Worm (Caenorhabditis elegans) whole organism, young adult: ENCODE data around the gene nekl-4.

Experiments used
- B0035.1 ChIP-seq: sonication (generic microtip); optimal IDR thresholded peaks from 2 replicates; lab custom pipeline; 2016; ENCODE audit warnings: missing genetic modification characterization, mild to moderate bottlenecking, missing compliant biosample characterization, missing genotype, missing genetic modification reagents
- B0336.3 ChIP-seq: fragments of 200-800 bp; sonication (Bioruptor generic); IDR thresholded peaks from 2 replicates; pipeline ENCODE4 v1.3.6; 2022; ENCODE audit warnings: missing genetic modification characterization, missing compliant biosample characterization
- C17E4.6 ChIP-seq: fragments of 200-800 bp; sonication (Bioruptor generic); IDR thresholded peaks from 2 replicates; pipeline ENCODE4 v1.3.6; 2022; ENCODE audit warnings: missing genetic modification reagents, missing genetic modification characterization, missing compliant biosample characterization
- F10E7.11 ChIP-seq: sonication (generic microtip); optimal IDR thresholded peaks from 2 replicates; lab custom pipeline; 2017; ENCODE audit warnings: mild to moderate bottlenecking, missing genetic modification characterization, moderate library complexity, missing compliant biosample characterization
- F33H1.4 ChIP-seq: fragments of 200-800 bp; sonication (Bioruptor generic); IDR thresholded peaks from 2 replicates; pipeline ENCODE4 v1.3.6; 2022; ENCODE audit warnings: missing genetic modification reagents, missing genetic modification characterization, missing compliant biosample characterization
- F39B2.1 ChIP-seq: fragments of 200-800 bp; sonication (Bioruptor generic); IDR thresholded peaks from 2 replicates; pipeline ENCODE4 v1.3.6; 2022; ENCODE audit warnings: missing genetic modification reagents, missing genetic modification characterization, missing compliant biosample characterization
- F57C9.4 ChIP-seq: sonication (generic microtip); optimal IDR thresholded peaks from 2 replicates; lab custom pipeline; 2017; ENCODE audit warnings: mild to moderate bottlenecking, missing genetic modification characterization, missing compliant biosample characterization
- K11D2.4 ChIP-seq: fragments of 200-800 bp; sonication (Bioruptor generic); IDR thresholded peaks from 2 replicates; pipeline ENCODE4 v1.3.6; 2022; ENCODE audit warnings: missing genetic modification reagents, missing genetic modification characterization, missing compliant biosample characterization
- K12H6.12 ChIP-seq: fragments of 200-800 bp; sonication (Bioruptor generic); optimal IDR thresholded peaks from 2 replicates; lab custom pipeline; 2018; ENCODE audit warnings: mild to moderate bottlenecking, missing genetic modification characterization, missing compliant biosample characterization
- T26A5.8 ChIP-seq: sonication (generic microtip); optimal IDR thresholded peaks from 2 replicates; lab custom pipeline; 2016; ENCODE audit warnings: missing genetic modification characterization, missing compliant biosample characterization
- Y53F4B.3 ChIP-seq: fragments of 200-800 bp; sonication (Bioruptor generic); IDR thresholded peaks from 2 replicates; pipeline ENCODE4 v1.3.6; 2022; ENCODE audit warnings: missing genetic modification reagents, missing genetic modification characterization, missing compliant biosample characterization
- ZK185.1 ChIP-seq: sonication (generic microtip); optimal IDR thresholded peaks from 2 replicates; lab custom pipeline; 2016; ENCODE audit warnings: mild to moderate bottlenecking, missing genetic modification characterization, missing compliant biosample characterization; ENCODE audit not compliant: poor library complexity, severe bottlenecking
- akir-1 ChIP-seq: fragments of 200-800 bp; sonication (Bioruptor generic); optimal IDR thresholded peaks from 2 replicates; lab custom pipeline; 2018; ENCODE audit warnings: mild to moderate bottlenecking, missing genetic modification characterization, moderate library complexity, missing compliant biosample characterization
- aptf-2 ChIP-seq: fragments of 200-800 bp; sonication (Bioruptor generic); conservative IDR thresholded peaks from 2 replicates; pipeline ENCODE4 v1.3.6; 2022; ENCODE audit warnings: missing genetic modification reagents, missing genetic modification characterization, missing compliant biosample characterization
- athp-1 ChIP-seq: sonication (generic microtip); optimal IDR thresholded peaks from 2 replicates; lab custom pipeline; 2017; ENCODE audit warnings: mild to moderate bottlenecking, missing genetic modification characterization, missing compliant biosample characterization
- bed-1 ChIP-seq: fragments of 200-800 bp; sonication (Bioruptor generic); IDR thresholded peaks from 2 replicates; pipeline ENCODE4 v1.3.6; 2022; ENCODE audit warnings: missing genetic modification reagents, missing genetic modification characterization, missing compliant biosample characterization
- cebp-1 ChIP-seq, 2 experiments: fragments of 200-800 bp in 1 of 2; sonication (Bioruptor generic) in 1 of 2; sonication (generic microtip) in 1 of 2; IDR thresholded peaks in 1 of 2; optimal IDR thresholded peaks in 1 of 2; 2 replicates each; pipeline versions ENCODE4 v1.3.6 to Lab custom; 2017 to 2022; ENCODE audit warnings: missing compliant biosample characterization in 2 of 2, missing genetic modification characterization in 2 of 2, mild to moderate bottlenecking in 1 of 2, missing genetic modification reagents in 1 of 2, moderate library complexity in 1 of 2
- ceh-27 ChIP-seq: fragments of 200-800 bp; sonication (Bioruptor generic); optimal IDR thresholded peaks from 2 replicates; lab custom pipeline; 2018; ENCODE audit warnings: mild to moderate bottlenecking, missing genetic modification characterization, moderate library complexity, missing compliant biosample characterization
- ceh-91 ChIP-seq: fragments of 200-800 bp; sonication (Bioruptor generic); IDR thresholded peaks from 2 replicates; pipeline ENCODE4 v1.3.6; 2022; ENCODE audit warnings: missing genetic modification reagents, missing genetic modification characterization, missing compliant biosample characterization
- dpff-1 ChIP-seq: sonication (generic microtip); optimal IDR thresholded peaks from 2 replicates; lab custom pipeline; 2017; ENCODE audit warnings: mild to moderate bottlenecking, missing genetic modification characterization, missing compliant biosample characterization
- dpl-1 ChIP-seq: fragments of 150-350 bp; optimal IDR thresholded peaks from 2 replicates; lab custom pipeline; 2014; ENCODE audit warnings: missing biosample characterization, missing genetic modification reagents, missing genetic modification characterization
- efl-1 ChIP-seq: fragments of 150-350 bp; optimal IDR thresholded peaks from 2 replicates; lab custom pipeline; 2014; ENCODE audit warnings: missing biosample characterization, missing genetic modification reagents, missing genetic modification characterization
- egl-44 ChIP-seq: fragments of 200-800 bp; sonication (Bioruptor generic); IDR thresholded peaks from 2 replicates; pipeline ENCODE4 v1.3.6; 2022; ENCODE audit warnings: missing genetic modification reagents, missing genetic modification characterization, missing compliant biosample characterization
- hlh-26 ChIP-seq: fragments of 200-800 bp; sonication (Bioruptor generic); conservative IDR thresholded peaks from 2 replicates; pipeline ENCODE4 v1.3.6; 2022; ENCODE audit warnings: missing genetic modification reagents, missing genetic modification characterization, missing compliant biosample characterization
- hmg-20 ChIP-seq: fragments of 200-800 bp; sonication (Bioruptor generic); IDR thresholded peaks from 2 replicates; pipeline ENCODE4 v1.3.6; 2022; ENCODE audit warnings: missing genetic modification reagents, missing genetic modification characterization, missing compliant biosample characterization
- hrde-1 ChIP-seq: sonication (generic microtip); optimal IDR thresholded peaks from 2 replicates; lab custom pipeline; 2016; ENCODE audit warnings: missing genetic modification characterization, mild to moderate bottlenecking, missing compliant biosample characterization, moderate library complexity, missing genotype, missing genetic modification reagents, borderline replicate concordance
- lag-1 ChIP-seq: fragments of 200-800 bp; sonication (Bioruptor generic); IDR thresholded peaks from 2 replicates; pipeline ENCODE4 v1.3.6; 2022; ENCODE audit warnings: missing genetic modification reagents, missing genetic modification characterization, missing compliant biosample characterization
- lin-35 ChIP-seq, 3 experiments: fragments of 150-350 bp in 2 of 3; sonication (generic microtip) in 1 of 3; optimal IDR thresholded peaks; 2 replicates each; lab custom pipeline; 2014 to 2018; ENCODE audit warnings: missing biosample characterization in 3 of 3, missing genetic modification characterization in 3 of 3, missing genetic modification reagents in 3 of 3
- lsl-1 ChIP-seq: fragments of 200-800 bp; sonication (Bioruptor generic); optimal IDR thresholded peaks from 2 replicates; lab custom pipeline; 2018; ENCODE audit warnings: mild to moderate bottlenecking, missing genetic modification characterization, moderate library complexity, missing compliant biosample characterization
- lsy-27 ChIP-seq: sonication (generic microtip); optimal IDR thresholded peaks from 2 replicates; lab custom pipeline; 2017; ENCODE audit warnings: missing genetic modification characterization, mild to moderate bottlenecking, missing compliant biosample characterization, antibody characterized with exemption, missing genotype, borderline replicate concordance; ENCODE audit not compliant: insufficient read depth
- madf-3 ChIP-seq: fragments of 200-800 bp; sonication (Bioruptor generic); IDR thresholded peaks from 2 replicates; pipeline ENCODE4 v1.3.6; 2022; ENCODE audit warnings: missing genetic modification reagents, missing genetic modification characterization, missing compliant biosample characterization
- mes-4 ChIP-seq: sonication (generic microtip); optimal IDR thresholded peaks from 2 replicates; lab custom pipeline; 2016; ENCODE audit warnings: missing genotype, missing genetic modification characterization, missing compliant biosample characterization
- nhr-120 ChIP-seq: fragments of 200-800 bp; sonication (Bioruptor generic); IDR thresholded peaks from 2 replicates; pipeline ENCODE4 v1.3.6; 2022; ENCODE audit warnings: missing genetic modification characterization, missing compliant biosample characterization
- nhr-179 ChIP-seq: sonication (generic microtip); optimal IDR thresholded peaks from 2 replicates; lab custom pipeline; 2016; ENCODE audit warnings: mild to moderate bottlenecking, missing genetic modification characterization, missing compliant biosample characterization
- rcor-1 ChIP-seq: fragments of 200-800 bp; sonication (Bioruptor generic); IDR thresholded peaks from 2 replicates; pipeline ENCODE4 v1.3.6; 2022; ENCODE audit warnings: missing genetic modification reagents, missing genetic modification characterization, missing compliant biosample characterization
- repo-1 ChIP-seq: sonication (generic microtip); optimal IDR thresholded peaks from 2 replicates; lab custom pipeline; 2017; ENCODE audit warnings: mild to moderate bottlenecking, missing genetic modification characterization, missing compliant biosample characterization
- sea-2 ChIP-seq: fragments of 200-800 bp; sonication (Bioruptor generic); IDR thresholded peaks from 2 replicates; pipeline ENCODE4 v1.3.6; 2022; ENCODE audit warnings: missing genetic modification characterization, missing compliant biosample characterization
- snpc-3.4 ChIP-seq: sonication (generic microtip); optimal IDR thresholded peaks from 2 replicates; lab custom pipeline; 2017; ENCODE audit warnings: missing genetic modification characterization, mild to moderate bottlenecking, missing compliant biosample characterization, antibody characterized with exemption, moderate library complexity, missing genotype, missing genetic modification reagents
- snpc-4 ChIP-seq, 5 experiments: fragments of 150-350 bp in 1 of 5; sonication (generic microtip) in 4 of 5; optimal IDR thresholded peaks; 2 replicates each; lab custom pipeline; 2014 to 2018; ENCODE audit warnings: missing genetic modification characterization in 5 of 5, missing biosample characterization in 3 of 5, antibody characterized with exemption in 2 of 5, mild to moderate bottlenecking in 2 of 5, missing compliant biosample characterization in 2 of 5, missing genotype in 2 of 5, moderate library complexity in 2 of 5, missing genetic modification reagents in 1 of 5
- tbp1 ChIP-seq: fragments of 200-800 bp; sonication (Bioruptor generic); optimal IDR thresholded peaks from 2 replicates; lab custom pipeline; 2018; ENCODE audit warnings: mild to moderate bottlenecking, missing genetic modification characterization, missing compliant biosample characterization
- zfh-2 ChIP-seq: fragments of 200-800 bp; sonication (Bioruptor generic); conservative IDR thresholded peaks from 2 replicates; pipeline ENCODE4 v1.3.6; 2022; ENCODE audit warnings: missing genetic modification reagents, missing genetic modification characterization, missing compliant biosample characterization
- ztf-25 ChIP-seq: fragments of 200-800 bp; sonication (Bioruptor generic); IDR thresholded peaks from 2 replicates; pipeline ENCODE4 v1.3.6; 2022; ENCODE audit warnings: missing genetic modification reagents, missing genetic modification characterization, missing compliant biosample characterization
- ztf-28 ChIP-seq: fragments of 200-800 bp; sonication (Bioruptor generic); IDR thresholded peaks from 2 replicates; pipeline ENCODE4 v1.3.6; 2022; ENCODE audit warnings: missing genetic modification reagents, missing genetic modification characterization, missing compliant biosample characterization

The nekl-4 gene

ce11 chrIII:5495168-5495567 lies 22.2 kb downstream of the nekl-4 start, which contains the start of gene R02F2.8:
Gene R02F2.8 (minus strand): TSS chrIII:5495268.
- TF ChIP-seq hlh-26 (no peak), zfh-2 (GFP tag; lab: Robert Waterston, UW) (no peak), cebp-1 (GFP tag; IDR thresholded peaks at IDR 0.05; lab: Robert Waterston, UW) (no peak), cebp-1 (tag; optimal IDR thresholded peaks at IDR 0.05; lab: Kevin White, UChicago) (no peak), snpc-4 (GFP tag; optimal IDR thresholded peaks at IDR 0.05; lab: Kevin White, UChicago) (no peak), snpc-4 (tag; optimal IDR thresholded peaks at IDR 0.05; lab: Kevin White, UChicago) (no peak), ztf-28 (GFP tag; lab: Robert Waterston, UW) (no peak), dpl-1 (GFP tag; lab: Kevin White, UChicago) (no peak), lin-35 (GFP tag; optimal IDR thresholded peaks at IDR 0.05; lab: Kevin White, UChicago) (no peak), K11D2.4 (GFP tag; lab: Robert Waterston, UW) (no peak), F10E7.11 (no peak), rcor-1 (no peak), madf-3 (GFP tag; lab: Robert Waterston, UW) (no peak), lag-1 (GFP tag; lab: Robert Waterston, UW) (no peak), mes-4 (tag; lab: Kevin White, UChicago) (no peak), Y53F4B.3 (no peak), tbp1 (GFP tag; lab: Kevin White, UChicago) (no peak), athp-1 (tag; lab: Kevin White, UChicago) (no peak), hmg-20 (GFP tag; lab: Robert Waterston, UW) (no peak), hrde-1 (tag; lab: Kevin White, UChicago) (no peak)

ce11 chrIII:5487087-5487603 lies 30.2 kb downstream of the nekl-4 start, which contains the start of gene osg-1:
Gene osg-1 (plus strand): TSS chrIII:5487553.
- no peak for TF ChIP-seq B0035.1 (tag; lab: Kevin White, UChicago)
- no peak for TF ChIP-seq ceh-27 (GFP tag; lab: Kevin White, UChicago)
- TF ChIP-seq sea-2, result no peak
- no peak for TF ChIP-seq aptf-2
- no peak for TF ChIP-seq F39B2.1 (GFP tag; lab: Robert Waterston, UW)
- TF ChIP-seq ZK185.1, result no peak
- no peak for TF ChIP-seq F57C9.4
- no peak for TF ChIP-seq T26A5.8
- TF ChIP-seq F33H1.4 (GFP tag; lab: Robert Waterston, UW), result no peak
- TF ChIP-seq egl-44 (GFP tag; lab: Robert Waterston, UW), result no peak

DNA sequence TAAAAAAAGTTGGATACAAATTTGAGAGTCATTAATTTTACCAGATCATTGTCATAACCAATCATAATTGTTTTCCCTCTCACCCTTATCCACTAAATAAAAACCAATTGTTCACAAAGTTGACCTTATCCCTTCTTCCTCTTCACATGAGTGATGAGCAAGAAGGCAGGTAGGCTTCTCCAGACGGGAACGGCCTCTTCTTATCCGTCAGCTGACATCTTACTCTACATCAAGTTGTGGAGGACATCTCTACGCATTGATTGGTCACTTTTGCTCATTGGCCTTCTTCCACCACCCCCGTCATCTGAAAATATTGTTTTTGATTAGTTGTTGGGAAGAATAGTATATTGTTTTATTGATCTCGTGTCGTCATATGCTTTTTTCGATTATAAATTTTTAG lies 31.0 kb downstream of the nekl-4 start:
- TF ChIP-seq nhr-179 (tag; lab: Kevin White, UChicago) (no peak), C17E4.6 (no peak), dpff-1 (tag; lab: Kevin White, UChicago) (no peak), ceh-91 (GFP tag; lab: Robert Waterston, UW) (no peak), nhr-120 (GFP tag; lab: Robert Waterston, UW) (no peak)

DNA sequence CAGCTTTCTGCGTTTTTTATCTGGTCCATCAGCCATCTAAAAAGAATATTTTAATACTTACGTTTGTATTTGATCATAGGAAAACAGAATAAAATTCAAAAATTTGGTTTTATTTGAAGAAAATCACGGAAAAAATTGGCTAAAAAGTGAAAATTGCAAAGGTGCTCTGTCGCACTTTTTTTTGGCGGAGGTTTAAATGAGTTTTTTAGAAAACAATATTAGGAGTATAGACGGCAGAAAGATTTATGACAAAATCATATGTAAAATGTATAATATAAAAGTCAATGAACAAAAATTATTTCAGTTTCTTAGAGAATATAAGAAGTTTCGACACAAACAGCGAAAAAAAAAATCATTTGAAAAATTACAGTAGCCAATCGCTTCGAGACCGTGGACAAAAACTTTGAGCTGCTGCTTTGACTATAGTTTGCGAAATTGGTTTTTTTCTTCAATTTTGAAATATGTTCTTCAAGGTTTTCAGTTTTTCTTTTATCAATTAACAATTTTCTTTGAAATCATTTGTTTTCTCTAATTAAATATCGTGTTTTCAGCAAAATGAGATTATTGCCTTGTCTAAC lies 33.5 kb downstream of the nekl-4 start, which contains the start of the genes R02F2.7 and R02F2.4:
Gene R02F2.7, minus strand, starts transcription at position 36 of the 578 bp plus-strand sequence.
Gene R02F2.4, plus strand, starts transcription at position 552 of the 578 bp plus-strand sequence.
- TF ChIP-seq lsl-1 (GFP tag; lab: Kevin White, UChicago) (peak; percentile 92), snpc-3.4 (tag; lab: Kevin White, UChicago) (no peak), lsy-27 (no peak), dpl-1 (GFP tag; lab: Kevin White, UChicago) (no peak), K12H6.12 (no peak), repo-1 (tag; lab: Kevin White, UChicago) (no peak), bed-1 (no peak), efl-1 (peak; percentile 54), ztf-25 (GFP tag; lab: Robert Waterston, UW) (no peak), B0336.3 (GFP tag; lab: Robert Waterston, UW) (no peak), ZK185.1 (no peak), akir-1 (GFP tag; lab: Kevin White, UChicago) (no peak)
